Worm (Caenorhabditis elegans) whole organism, L2 larva: ENCODE results near the gene sra-31.

Experiments used
- nhr-237 ChIP-seq: fragments of 150-350 bp; optimal IDR thresholded peaks from 2 replicates; lab custom pipeline; 2014; ENCODE audit warnings: missing biosample characterization, missing genetic modification characterization
- nhr-25 ChIP-seq: fragments of 150-350 bp; sonication (generic microtip); optimal IDR thresholded peaks from 3 replicates; lab custom pipeline; 2014; ENCODE audit warnings: missing biosample characterization, missing genetic modification characterization
- unc-39 ChIP-seq: fragments of 150-350 bp; optimal IDR thresholded peaks from 2 replicates; lab custom pipeline; 2014; ENCODE audit warnings: missing biosample characterization, missing genetic modification characterization
- ztf-11 ChIP-seq: sonication (generic microtip); optimal IDR thresholded peaks from 2 replicates; lab custom pipeline; 2017; ENCODE audit warnings: missing biosample characterization, missing genetic modification characterization

ce11 chrII:6598050-6598449 lies 19.8 kb upstream of the sra-31 start, which contains the start of gene dnj-8:
- TF ChIP-seq unc-39 (tag; lab: Kevin White, UChicago) = no peak
- no peak for TF ChIP-seq nhr-25
- TF ChIP-seq nhr-237 = no peak
- no peak for TF ChIP-seq ztf-11 (tag; lab: Kevin White, UChicago)
